Fruit fly (Drosophila melanogaster): ENCODE data around the gene Tap42.

Gene Tap42

DNA sequence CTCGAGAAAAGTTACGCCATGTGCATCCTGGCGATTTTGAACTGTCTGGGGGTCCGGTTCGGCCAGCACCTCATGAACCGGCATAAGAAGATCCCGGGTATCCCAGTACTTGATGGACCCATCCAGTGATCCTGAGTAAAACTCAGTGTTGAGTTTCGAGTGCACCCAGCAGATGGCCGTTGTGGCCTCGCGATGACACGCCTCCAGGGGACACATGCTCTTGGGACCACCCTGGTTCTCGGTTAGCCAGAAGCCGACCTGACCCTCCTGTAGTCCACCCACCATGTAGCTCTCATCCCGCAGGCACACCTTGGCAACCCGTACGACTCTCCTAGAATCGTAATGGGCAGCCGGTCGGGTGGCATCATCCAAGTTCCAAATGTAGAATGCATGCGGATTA, 30.0 kb downstream of the Tap42 start:
- TF ChIP-seq sna (GFP tag; IDR thresholded peaks at IDR 0.05; ENCODE audit: partially characterized antibody) (no peak), crol (GFP tag; IDR thresholded peaks at IDR 0.05) (no peak), bsh (GFP tag; optimal IDR thresholded peaks at IDR 0.05) (no peak), pzg (GFP tag; optimal IDR thresholded peaks at IDR 0.05) (no peak), lab (GFP tag; optimal IDR thresholded peaks at IDR 0.05) (no peak), Dbx (GFP tag; IDR thresholded peaks at IDR 0.05) (no peak), Taf1 (GFP tag; IDR thresholded peaks at IDR 0.05) (no peak), PHDP (tag; optimal IDR thresholded peaks at IDR 0.05) (no peak), CrebB (tag; optimal IDR thresholded peaks at IDR 0.05) (no peak), bcd (GFP tag; optimal IDR thresholded peaks at IDR 0.05) (no peak), CG2202 (tag; optimal IDR thresholded peaks at IDR 0.05) (no peak), Hsf (GFP tag; optimal IDR thresholded peaks at IDR 0.05) (no peak), CG3838 (GFP tag; optimal IDR thresholded peaks at IDR 0.05) (no peak), Fer1 (GFP tag; optimal IDR thresholded peaks at IDR 0.05) (no peak)

DNA sequence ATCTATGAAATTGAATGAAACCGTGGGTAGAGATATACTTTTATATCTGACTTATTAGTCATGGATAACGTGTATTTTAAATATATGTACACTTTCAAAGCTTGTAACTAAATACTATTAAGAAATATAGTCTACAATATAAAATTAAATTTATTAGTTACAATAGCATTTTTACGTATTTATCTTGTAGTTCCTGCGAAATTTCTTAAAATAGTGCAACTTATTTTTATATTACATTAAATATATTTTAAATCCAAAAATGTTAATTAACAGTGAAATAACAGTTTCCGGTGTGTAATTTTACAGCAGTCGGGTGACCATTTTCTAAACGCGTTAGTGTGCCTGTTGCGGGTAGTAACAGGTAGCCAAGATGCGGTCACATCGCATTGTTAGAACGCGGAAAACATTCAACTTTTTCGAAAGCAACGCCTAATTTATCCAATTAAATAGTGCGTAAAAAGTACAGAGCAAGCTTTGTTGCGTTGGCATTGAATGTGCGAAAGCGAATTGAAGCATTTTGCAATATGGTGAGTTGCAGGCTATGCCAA, 31.3 kb downstream of the Tap42 start, which contains the start of the genes CG10859 and CG7110:
CG10859 (minus strand) TSS at position 51 of the 548 bp plus-strand sequence.
CG7110 (plus strand) TSS at position 378 of the 548 bp plus-strand sequence.
- TF ChIP-seq gem (tag; optimal IDR thresholded peaks at IDR 0.05) (peak; percentile 25), MBD-R2 (GFP tag; IDR thresholded peaks at IDR 0.05) (peak; percentile 48; the same call in 1 of the 2 replicates), sens (GFP tag) (peak; percentile 21), CG31224 (GFP tag; IDR thresholded peaks at IDR 0.05) (no peak), CG17359 (tag; optimal IDR thresholded peaks at IDR 0.05) (peak; percentile 34), HLH3B (GFP tag; IDR thresholded peaks at IDR 0.05) (0 out of 2 replicates have a peak, but pooled peaks have one; percentile 19), mirr (GFP tag; optimal IDR thresholded peaks at IDR 0.05) (peak; percentile 55), CG3847 (GFP tag; IDR thresholded peaks at IDR 0.05) (peak; percentile 54; the same call in 1 of the 2 replicates), aop (GFP tag; IDR thresholded peaks at IDR 0.05) (0 out of 2 replicates have a peak, but pooled peaks have one; percentile 9), CG2116 (GFP tag; optimal IDR thresholded peaks at IDR 0.05) (peak; percentile 40), Bgb (GFP tag; IDR thresholded peaks at IDR 0.05; ENCODE audit: partially characterized antibody) (peak; percentile 29; the same call in 1 of the 2 replicates), CG8359 (GFP tag; optimal IDR thresholded peaks at IDR 0.05; ENCODE audit: borderline replicate concordance) (peak; percentile 38), dati (GFP tag; IDR thresholded peaks at IDR 0.05) (no peak), gcm (GFP tag; optimal IDR thresholded peaks at IDR 0.05) (peak; percentile 9), ssp (GFP tag; IDR thresholded peaks at IDR 0.05) (no peak), CG17385 (GFP tag; optimal IDR thresholded peaks at IDR 0.05) (peak; percentile 42), MESR4 (GFP tag; optimal IDR thresholded peaks at IDR 0.05) (peak; percentile 46), Fer1 (GFP tag; optimal IDR thresholded peaks at IDR 0.05) (peak; percentile 77), lab (GFP tag; optimal IDR thresholded peaks at IDR 0.05) (peak; percentile 81), CG14014 (GFP tag; IDR thresholded peaks at IDR 0.05) (peak; percentile 26; the same call in 1 of the 2 replicates), Asciz (GFP tag; optimal IDR thresholded peaks at IDR 0.05) (peak; percentile 59), CG17912 (GFP tag; optimal IDR thresholded peaks at IDR 0.05) (peak; percentile 56), CG31365 (tag; optimal IDR thresholded peaks at IDR 0.05) (no peak), BEAF-32 (GFP tag; optimal IDR thresholded peaks at IDR 0.05) (peak; percentile 10), CG17186 (GFP tag; optimal IDR thresholded peaks at IDR 0.05) (peak; percentile 99), wek (GFP tag; optimal IDR thresholded peaks at IDR 0.05) (peak; percentile 88), CG4617 (GFP tag; optimal IDR thresholded peaks at IDR 0.05; ENCODE audit: borderline replicate concordance) (peak; percentile 14), tup (GFP tag; optimal IDR thresholded peaks at IDR 0.05) (no peak), Max (GFP tag; optimal IDR thresholded peaks at IDR 0.05) (peak; percentile 59), Antp (GFP tag; optimal IDR thresholded peaks at IDR 0.05) (no peak), salm (tag; optimal IDR thresholded peaks at IDR 0.05) (peak; percentile 24), CG1233 (GFP tag; optimal IDR thresholded peaks at IDR 0.05) (peak; percentile 56), tll (GFP tag; optimal IDR thresholded peaks at IDR 0.05) (no peak), gcm2 (GFP tag; optimal IDR thresholded peaks at IDR 0.05) (no peak), CG16815 (GFP tag; optimal IDR thresholded peaks at IDR 0.05) (no peak), nerfin-2 (GFP tag; IDR thresholded peaks at IDR 0.05; ENCODE audit: partially characterized antibody) (no peak)
